Worm (Caenorhabditis elegans): ENCODE results near the gene C41H7.9.
A peak's percentile ranks its signal among the peaks of the same experiment; 100 is the strongest.

The C41H7.9 gene

DNA sequence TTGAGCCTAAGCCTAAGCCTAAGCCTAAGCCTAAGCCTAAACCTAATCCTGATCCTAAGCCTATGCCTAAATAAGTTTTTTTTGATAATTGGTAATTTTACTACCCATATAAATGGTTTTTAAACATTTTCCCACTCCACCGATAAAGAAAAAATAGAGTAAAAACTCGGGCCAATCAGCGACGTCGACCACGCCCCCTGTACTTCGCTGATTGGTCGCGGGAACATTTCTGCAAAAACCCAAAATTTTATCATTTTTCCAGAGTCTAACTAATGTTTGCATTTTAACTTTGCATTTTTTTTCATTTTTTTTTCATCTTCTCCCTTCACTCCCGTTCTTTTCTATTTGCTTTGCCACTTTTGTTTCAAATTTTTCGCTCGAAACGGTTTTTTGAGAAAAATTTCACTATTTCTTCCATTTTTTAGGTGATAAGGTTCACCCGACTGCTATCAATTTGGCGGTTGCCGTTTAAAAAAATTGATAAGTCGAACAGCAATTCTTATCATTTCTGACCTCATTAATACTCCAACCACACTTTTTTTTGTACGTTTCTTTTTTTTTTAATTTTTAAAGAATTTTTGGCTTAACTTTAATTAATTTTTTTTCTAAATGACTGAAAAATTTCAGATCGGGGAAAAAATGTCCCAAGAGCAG, 2.3 kb upstream of the C41H7.9 start, which contains the start of gene C41H7.2 (continued):
- TF ChIP-seq nhr-102 (tag; optimal IDR thresholded peaks at IDR 0.05) (no peak), nhr-41 (GFP tag; IDR thresholded peaks at IDR 0.05) (0 out of 2 replicates have a peak, but pooled peaks have one; percentile 7), pha-4 (GFP tag; IDR thresholded peaks at IDR 0.05) (no peak), pha-4 (tag; optimal IDR thresholded peaks at IDR 0.05) (no peak), dmd-8 (GFP tag; IDR thresholded peaks at IDR 0.05) (no peak), nhr-77 (tag; optimal IDR thresholded peaks at IDR 0.05) (peak; percentile 6), lin-39 (tag; optimal IDR thresholded peaks at IDR 0.05) (no peak), dmd-6 (GFP tag; IDR thresholded peaks at IDR 0.05) (peak; percentile 51; the same call in 1 of the 2 replicates)

DNA sequence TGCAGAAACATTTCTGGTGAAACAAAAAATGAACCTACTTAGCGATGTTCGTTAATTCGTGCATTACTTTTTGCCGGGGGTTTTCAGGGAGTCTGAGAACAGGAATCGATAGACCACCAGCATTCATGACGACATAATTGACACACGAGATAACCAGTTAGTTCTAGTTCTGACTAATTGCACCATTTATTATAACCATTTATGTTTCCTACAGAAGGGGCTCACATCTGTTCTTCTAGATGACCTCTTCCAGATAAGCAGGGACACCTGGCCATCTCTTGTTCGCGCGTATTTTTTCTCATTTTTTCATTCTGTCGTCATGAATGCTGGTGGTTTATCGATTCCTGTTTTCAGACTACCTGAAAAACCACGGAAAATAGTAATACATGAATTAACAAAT, 3.6 kb downstream of the C41H7.9 start, which contains the start of gene sdz-5:
TSS of gene sdz-5 (plus strand) at position 301 of the 400 bp plus-strand sequence.
- no peak for TF ChIP-seq ztf-7 (tag; optimal IDR thresholded peaks at IDR 0.05)
- no peak for TF ChIP-seq nhr-10 (tag; optimal IDR thresholded peaks at IDR 0.05)
- TF ChIP-seq nhr-111 (GFP tag; optimal IDR thresholded peaks at IDR 0.05) = no peak
- TF ChIP-seq nhr-6 (tag; optimal IDR thresholded peaks at IDR 0.05) = no peak
- no peak for TF ChIP-seq zfp-2 (tag; optimal IDR thresholded peaks at IDR 0.05)
- no peak for TF ChIP-seq F10B5.3 (tag; optimal IDR thresholded peaks at IDR 0.05)

DNA sequence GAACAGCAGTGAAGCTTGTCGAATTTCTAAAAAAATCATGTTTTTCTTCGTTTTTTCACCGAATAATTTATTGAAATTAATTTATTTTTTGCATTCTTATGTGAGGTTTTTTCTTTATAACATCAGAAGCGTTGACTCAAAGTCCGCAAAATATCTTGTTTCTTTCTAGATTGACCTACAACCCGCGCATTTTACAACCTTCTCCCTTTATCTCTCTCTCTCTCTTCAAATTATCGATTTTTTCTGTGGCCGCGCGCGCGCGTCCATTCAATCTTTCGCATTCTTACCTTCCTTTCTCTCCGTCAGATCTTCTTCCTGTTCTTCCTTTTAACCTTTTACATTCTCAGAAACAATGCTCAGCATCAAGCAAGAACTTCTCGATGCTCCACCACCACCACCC, 6.5 kb downstream of the C41H7.9 start, which contains the start of gene lido-12:
TSS of gene lido-12 (plus strand) at position 301 of the 400 bp plus-strand sequence.
- TF ChIP-seq lin-13 (GFP tag; optimal IDR thresholded peaks at IDR 0.05) (no peak), T26A8.4 (GFP tag; IDR thresholded peaks at IDR 0.05) (no peak), duxl-1 (tag; optimal IDR thresholded peaks at IDR 0.05; ENCODE audit: poor library complexity) (no peak), aly-2 (tag; optimal IDR thresholded peaks at IDR 0.05) (no peak), F26F4.8 (GFP tag; conservative IDR thresholded peaks at IDR 0.05) (no peak), ceh-44 (GFP tag; IDR thresholded peaks at IDR 0.05) (no peak), pha-4 (GFP tag; IDR thresholded peaks at IDR 0.05) (no peak), pha-4 (tag; optimal IDR thresholded peaks at IDR 0.05) (no peak), zip-11 (GFP tag; IDR thresholded peaks at IDR 0.05) (no peak), attf-4 (tag; optimal IDR thresholded peaks at IDR 0.05) (no peak), dmd-9 (GFP tag; IDR thresholded peaks at IDR 0.05) (no peak)

DNA sequence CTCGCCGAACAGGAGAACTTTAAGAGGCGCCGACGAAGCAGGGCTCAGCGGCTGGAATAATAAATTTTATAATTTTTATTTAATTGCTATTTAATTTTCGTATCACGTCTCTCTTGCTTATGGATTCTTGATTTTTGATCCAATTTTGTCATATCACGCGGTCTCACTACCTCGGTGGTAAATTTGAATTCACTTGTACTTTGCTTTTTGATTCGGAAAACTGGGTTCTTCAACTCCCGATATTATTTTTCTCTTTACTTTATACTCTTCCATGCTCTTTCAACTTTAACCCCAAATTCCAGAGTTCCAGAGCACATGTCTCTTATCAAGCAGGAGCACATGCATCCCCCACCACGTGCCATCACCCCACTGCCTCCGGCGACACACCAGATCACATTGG, 8.4 kb downstream of the C41H7.9 start, which contains the start of gene lido-11:
TSS of gene lido-11 (plus strand) at position 301 of the 400 bp plus-strand sequence.
- no peak for TF ChIP-seq lir-3 (tag; optimal IDR thresholded peaks at IDR 0.05)
- TF ChIP-seq F49E8.2 (tag; optimal IDR thresholded peaks at IDR 0.05; ENCODE audit: borderline replicate concordance) = no peak
- TF ChIP-seq nhr-42 (GFP tag; IDR thresholded peaks at IDR 0.05) = no peak
- no peak for TF ChIP-seq ZK546.5 (tag; optimal IDR thresholded peaks at IDR 0.05)
- no peak for TF ChIP-seq lin-1 (GFP tag; IDR thresholded peaks at IDR 0.05)
- TF ChIP-seq nhr-77 (tag; optimal IDR thresholded peaks at IDR 0.05) = no peak
- TF ChIP-seq aha-1 (tag) = no peak
- TF ChIP-seq nhr-11 (tag; optimal IDR thresholded peaks at IDR 0.05) = no peak
- TF ChIP-seq T26A8.4 (GFP tag; IDR thresholded peaks at IDR 0.05) = no peak
- TF ChIP-seq pha-4 (GFP tag; IDR thresholded peaks at IDR 0.05) = no peak
- no peak for TF ChIP-seq pha-4 (tag; optimal IDR thresholded peaks at IDR 0.05)
- TF ChIP-seq skn-1 (tag; optimal IDR thresholded peaks at IDR 0.05) = no peak
- TF ChIP-seq saeg-2 (GFP tag; IDR thresholded peaks at IDR 0.05) = no peak

DNA sequence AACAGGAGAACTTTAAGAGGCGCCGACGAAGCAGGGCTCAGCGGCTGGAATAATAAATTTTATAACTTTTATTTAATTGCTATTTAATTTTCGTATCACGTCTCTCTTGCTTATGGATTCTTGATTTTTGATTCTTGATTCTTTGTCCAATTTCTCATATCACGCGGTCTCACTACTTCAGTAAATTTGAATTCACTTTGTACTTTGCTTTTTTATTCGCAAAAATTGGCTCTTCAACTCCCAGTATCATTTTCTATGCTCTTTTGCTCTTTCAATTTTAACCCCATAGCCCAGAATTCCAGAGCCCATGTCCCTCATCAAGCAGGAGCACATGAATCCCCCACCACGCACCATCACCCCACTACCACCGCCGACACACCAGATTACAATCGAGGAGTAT, 9.8 kb downstream of the C41H7.9 start, which contains the start of gene lido-10:
TSS of gene lido-10 (plus strand) at position 301 of the 400 bp plus-strand sequence.
- TF ChIP-seq F10B5.3 (tag; optimal IDR thresholded peaks at IDR 0.05) (no peak), mdt-29 (GFP tag; IDR thresholded peaks at IDR 0.05) (no peak), mxl-3 (GFP tag; optimal IDR thresholded peaks at IDR 0.05) (no peak), F26F4.8 (GFP tag; conservative IDR thresholded peaks at IDR 0.05) (no peak), dmd-6 (GFP tag; IDR thresholded peaks at IDR 0.05) (no peak), lin-1 (GFP tag; IDR thresholded peaks at IDR 0.05) (no peak), nhr-41 (GFP tag; IDR thresholded peaks at IDR 0.05) (no peak), tag-97 (GFP tag; IDR thresholded peaks at IDR 0.05) (no peak), F44E2.7 (GFP tag; IDR thresholded peaks at IDR 0.05) (no peak)

All from whole organism, L4 larva.